Worm (Caenorhabditis elegans): ENCODE results near the gene mett-10.

The mett-10 gene

DNA sequence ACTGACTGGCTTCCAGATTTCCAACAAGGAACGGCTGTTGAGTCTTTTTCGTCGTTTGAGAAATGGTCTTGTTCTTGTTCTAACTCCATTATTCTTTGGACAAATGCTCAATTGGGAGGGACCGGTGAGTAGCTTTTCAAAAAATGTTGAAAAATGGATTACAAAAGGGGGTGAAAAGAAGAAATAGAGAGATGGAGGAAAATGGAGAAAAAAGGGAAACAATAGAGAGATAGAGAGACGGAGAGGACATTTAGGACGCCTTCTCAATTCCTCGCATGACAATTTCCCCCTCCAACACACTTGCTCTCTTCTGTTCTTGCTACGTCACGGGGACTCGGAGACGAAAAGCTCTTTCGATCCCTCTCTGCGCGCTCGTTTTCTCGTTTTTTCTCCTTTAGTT lies 38.2 kb downstream of the mett-10 start (continued):
- TF ChIP-seq daf-19 (GFP tag; conservative IDR thresholded peaks at IDR 0.05) (no peak), vab-7 (GFP tag; IDR thresholded peaks at IDR 0.05) (no peak), hlh-11 (tag; optimal IDR thresholded peaks at IDR 0.05) (peak; percentile 15), zag-1 (tag; optimal IDR thresholded peaks at IDR 0.05) (no peak), nhr-237 (tag; optimal IDR thresholded peaks at IDR 0.05) (no peak), skn-1 (tag; optimal IDR thresholded peaks at IDR 0.05) (no peak), T20F7.1 (GFP tag; optimal IDR thresholded peaks at IDR 0.05) (no peak), hmg-1.1 (GFP tag; IDR thresholded peaks at IDR 0.05) (peak; percentile 38; the same call in 1 of the 2 replicates), pqm-1 (tag; optimal IDR thresholded peaks at IDR 0.05) (no peak), lsy-2 (tag; optimal IDR thresholded peaks at IDR 0.05) (peak; percentile 24 to 73), F37D6.2 (tag; optimal IDR thresholded peaks at IDR 0.05) (peak; percentile 22), zip-2 (tag; optimal IDR thresholded peaks at IDR 0.05) (no peak), tra-1 (GFP tag; IDR thresholded peaks at IDR 0.05) (0 out of 2 replicates have a peak, but pooled peaks have one; percentile 28), unc-39 (tag; optimal IDR thresholded peaks at IDR 0.05) (no peak), madf-5 (GFP tag; IDR thresholded peaks at IDR 0.05) (no peak), ceh-28 (tag; optimal IDR thresholded peaks at IDR 0.05) (no peak), nhr-6 (tag; optimal IDR thresholded peaks at IDR 0.05) (no peak), ceh-44 (GFP tag; IDR thresholded peaks at IDR 0.05) (no peak), F49E8.2 (tag; optimal IDR thresholded peaks at IDR 0.05; ENCODE audit: borderline replicate concordance) (no peak), hlh-30 (tag; optimal IDR thresholded peaks at IDR 0.05; ENCODE audit: insufficient read depth) (peak; percentile 83), duxl-1 (tag; optimal IDR thresholded peaks at IDR 0.05; ENCODE audit: poor library complexity) (no peak), nhr-111 (GFP tag; optimal IDR thresholded peaks at IDR 0.05) (no peak), daf-8 (GFP tag; IDR thresholded peaks at IDR 0.05) (no peak), D1046.2 (GFP tag; IDR thresholded peaks at IDR 0.05) (no peak), F44E2.7 (GFP tag; IDR thresholded peaks at IDR 0.05) (no peak), unc-130 (GFP tag; optimal IDR thresholded peaks at IDR 0.05) (no peak), nhr-76 (tag; optimal IDR thresholded peaks at IDR 0.05) (no peak), nhr-41 (GFP tag; IDR thresholded peaks at IDR 0.05) (no peak), snpc-1.2 (GFP tag; IDR thresholded peaks at IDR 0.05) (no peak), snpc-4 (tag; optimal IDR thresholded peaks at IDR 0.05) (no peak), unc-62 (GFP tag; optimal IDR thresholded peaks at IDR 0.05 in 1 of 2) (peak in 1 of 2 experiments; percentile 96), unc-62 (tag; optimal IDR thresholded peaks at IDR 0.05) (no peak), nhr-11 (tag; optimal IDR thresholded peaks at IDR 0.05) (no peak), lin-15B (tag; optimal IDR thresholded peaks at IDR 0.05) (no peak), dve-1 (tag; optimal IDR thresholded peaks at IDR 0.05; ENCODE audit: insufficient read depth) (no peak), F10B5.3 (tag; optimal IDR thresholded peaks at IDR 0.05) (no peak), cey-2 (tag; optimal IDR thresholded peaks at IDR 0.05; ENCODE audit: borderline replicate concordance, insufficient read depth) (no peak), sdz-12 (GFP tag; optimal IDR thresholded peaks at IDR 0.05) (no peak), ceh-32 (tag; optimal IDR thresholded peaks at IDR 0.05; ENCODE audit: poor library complexity) (no peak)

DNA sequence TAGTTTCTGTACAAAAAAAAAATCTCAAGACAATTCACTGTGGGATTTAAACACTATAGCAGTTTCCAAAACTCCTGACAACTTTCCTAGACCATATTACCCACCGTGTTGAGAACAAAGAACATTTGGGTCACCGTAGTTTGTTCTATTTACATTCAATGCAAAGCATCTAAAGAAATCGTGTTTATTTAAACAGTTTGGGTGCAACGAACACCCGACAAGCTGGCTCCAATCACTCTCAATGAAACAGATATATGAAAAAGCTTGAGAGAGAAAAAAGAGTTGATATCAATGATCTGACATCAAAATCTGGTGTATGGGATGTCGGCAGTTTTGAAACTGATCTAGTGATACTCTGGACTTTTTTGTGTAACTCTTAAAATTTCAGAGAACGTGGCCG lies 40.2 kb downstream of the mett-10 start:
- no peak for TF ChIP-seq ztf-11 (tag; optimal IDR thresholded peaks at IDR 0.05)
- TF ChIP-seq dve-1 (tag; optimal IDR thresholded peaks at IDR 0.05; ENCODE audit: insufficient read depth) = no peak
- TF ChIP-seq lsy-2 (tag; optimal IDR thresholded peaks at IDR 0.05) = peak in 1 of 2 experiments; percentile 0
- peak in 1 of 2 experiments; percentile 21 for TF ChIP-seq daf-16 (GFP tag; optimal IDR thresholded peaks at IDR 0.05)
- TF ChIP-seq daf-16 (tag; optimal IDR thresholded peaks at IDR 0.05) = no peak
- TF ChIP-seq madf-9 (GFP tag; conservative IDR thresholded peaks at IDR 0.05) = no peak
- no peak for TF ChIP-seq zfp-3 (GFP tag; conservative IDR thresholded peaks at IDR 0.05)
- TF ChIP-seq madf-5 (GFP tag; IDR thresholded peaks at IDR 0.05) = no peak
- TF ChIP-seq ceh-28 (tag; optimal IDR thresholded peaks at IDR 0.05) = no peak
- no peak for TF ChIP-seq pha-4 (GFP tag; IDR thresholded peaks at IDR 0.05)
- peak; percentile 2 for TF ChIP-seq pha-4 (tag; optimal IDR thresholded peaks at IDR 0.05)
- TF ChIP-seq hif-1 (tag; optimal IDR thresholded peaks at IDR 0.05) = no peak
- no peak for TF ChIP-seq lin-15B (tag; optimal IDR thresholded peaks at IDR 0.05)

Measured in whole organism, L4 larva.